Fruit fly (Drosophila melanogaster): ENCODE data around the gene GstD6.

- TF ChIP-seq CG16779 (GFP tag; IDR thresholded peaks at IDR 0.05) (no peak), CG34376 (GFP tag; optimal IDR thresholded peaks at IDR 0.05) (no peak), CG31388 (GFP tag; optimal IDR thresholded peaks at IDR 0.05) (no peak), CG2678 (tag; optimal IDR thresholded peaks at IDR 0.05) (no peak), CG1647 (GFP tag; optimal IDR thresholded peaks at IDR 0.05) (no peak), psq (GFP tag; optimal IDR thresholded peaks at IDR 0.05) (no peak), sd (tag; optimal IDR thresholded peaks at IDR 0.05) (no peak), Mad (GFP tag; optimal IDR thresholded peaks at IDR 0.05) (no peak), CG3995 (GFP tag; optimal IDR thresholded peaks at IDR 0.05) (no peak), CG6765 (GFP tag; optimal IDR thresholded peaks at IDR 0.05) (no peak), CG8281 (tag; optimal IDR thresholded peaks at IDR 0.05) (no peak)
These were observed 2.3 kb downstream of the GstD6 start for dm6 chr3R:12379249-12379648.
